Worm (Caenorhabditis elegans): ENCODE data around the gene T16G1.13.
A peak's percentile ranks its signal among the peaks of the same experiment; 100 is the strongest.

The T16G1.13 gene

ce11 chrV:12937098-12937497 is 12.6 kb upstream of the T16G1.13 start, which contains the start of gene T16G1.6 (continued):
- TF ChIP-seq hpl-2 (GFP tag; optimal IDR thresholded peaks at IDR 0.05) (no peak), nhr-20 (tag; optimal IDR thresholded peaks at IDR 0.05) (peak; percentile 56), nhr-77 (tag; optimal IDR thresholded peaks at IDR 0.05) (no peak), mef-2 (tag; optimal IDR thresholded peaks at IDR 0.05) (no peak), sup-37 (GFP tag; optimal IDR thresholded peaks at IDR 0.05) (no peak), C04F5.9 (tag; optimal IDR thresholded peaks at IDR 0.05) (no peak), dpl-1 (GFP tag; optimal IDR thresholded peaks at IDR 0.05) (no peak), lir-3 (tag; optimal IDR thresholded peaks at IDR 0.05; ENCODE audit: poor library complexity) (no peak)

- TF ChIP-seq efl-1 (optimal IDR thresholded peaks at IDR 0.05) (no peak), efl-1 (GFP tag; optimal IDR thresholded peaks at IDR 0.05 in 1 of 2) (peak in 1 of 2 experiments; percentile 41), nhr-237 (tag; optimal IDR thresholded peaks at IDR 0.05) (no peak)
Observed at ce11 chrV:12939434-12939833, 10.3 kb upstream of the T16G1.13 start, which contains the start of gene T16G1.5. Gene T16G1.5 (minus strand): TSS chrV:12939552.

ce11 chrV:12941797-12942474 is 7.8 kb upstream of the T16G1.13 start, which contains the start of gene T16G1.4:
Gene T16G1.4 (minus strand): TSS chrV:12941847.
- TF ChIP-seq ces-1 (GFP tag; optimal IDR thresholded peaks at IDR 0.05), result no peak
- TF ChIP-seq lin-35 (GFP tag; optimal IDR thresholded peaks at IDR 0.05), result peak in 1 of 2 experiments; percentile 22
- TF ChIP-seq unc-30 (tag; optimal IDR thresholded peaks at IDR 0.05), result no peak
- TF ChIP-seq fkh-10 (GFP tag; optimal IDR thresholded peaks at IDR 0.05), result no peak
- peak; percentile 8 for TF ChIP-seq nhr-20 (tag; optimal IDR thresholded peaks at IDR 0.05)
- TF ChIP-seq nhr-71 (tag; optimal IDR thresholded peaks at IDR 0.05), result no peak
- TF ChIP-seq zip-4 (GFP tag; optimal IDR thresholded peaks at IDR 0.05), result no peak
- TF ChIP-seq pqm-1 (tag; optimal IDR thresholded peaks at IDR 0.05), result no peak
- no peak for TF ChIP-seq rnt-1 (tag; optimal IDR thresholded peaks at IDR 0.05)
- no peak for TF ChIP-seq pag-3 (tag; optimal IDR thresholded peaks at IDR 0.05; ENCODE audit: borderline replicate concordance, insufficient read depth)
- TF ChIP-seq mdl-1 (tag; optimal IDR thresholded peaks at IDR 0.05), result no peak
- TF ChIP-seq ceh-82 (tag; optimal IDR thresholded peaks at IDR 0.05), result no peak
- no peak for TF ChIP-seq vab-15 (tag; optimal IDR thresholded peaks at IDR 0.05)
- peak; percentile 88 for TF ChIP-seq elt-2 (tag; optimal IDR thresholded peaks at IDR 0.05)
- TF ChIP-seq sup-37 (GFP tag; optimal IDR thresholded peaks at IDR 0.05), result no peak
- TF ChIP-seq unc-130 (tag; optimal IDR thresholded peaks at IDR 0.05), result no peak
- no peak for TF ChIP-seq efl-1 (optimal IDR thresholded peaks at IDR 0.05)
- TF ChIP-seq efl-1 (GFP tag; optimal IDR thresholded peaks at IDR 0.05 in 1 of 2), result peak in 1 of 2 experiments; percentile 46
- TF ChIP-seq nhr-237 (tag; optimal IDR thresholded peaks at IDR 0.05), result no peak
- TF ChIP-seq lsy-2 (tag; optimal IDR thresholded peaks at IDR 0.05), result no peak

- TF ChIP-seq nhr-71 (tag; optimal IDR thresholded peaks at IDR 0.05) (no peak), lin-15B (tag; optimal IDR thresholded peaks at IDR 0.05) (no peak), vab-15 (tag; optimal IDR thresholded peaks at IDR 0.05) (no peak), ets-5 (GFP tag; IDR thresholded peaks at IDR 0.05) (no peak), nhr-11 (tag; optimal IDR thresholded peaks at IDR 0.05) (no peak), mdl-1 (tag; optimal IDR thresholded peaks at IDR 0.05) (no peak)
Observed at ce11 chrV:12943399-12943798, 6.3 kb upstream of the T16G1.13 start.

- TF ChIP-seq nhr-76 (tag; optimal IDR thresholded peaks at IDR 0.05), result no peak
- no peak for TF ChIP-seq sup-37 (GFP tag; optimal IDR thresholded peaks at IDR 0.05)
- no peak for TF ChIP-seq lin-39 (tag; optimal IDR thresholded peaks at IDR 0.05)
- no peak for TF ChIP-seq egl-27 (tag; optimal IDR thresholded peaks at IDR 0.05)
- TF ChIP-seq ceh-88 (GFP tag; IDR thresholded peaks at IDR 0.05), result no peak
- no peak for TF ChIP-seq alr-1 (tag; optimal IDR thresholded peaks at IDR 0.05; ENCODE audit: borderline replicate concordance)
Observed at ce11 chrV:12944229-12944628, 5.5 kb upstream of the T16G1.13 start, which contains the start of gene T16G1.3. Gene T16G1.3 (minus strand): TSS chrV:12944329.
